Worm (Caenorhabditis elegans) whole organism, young adult: ENCODE results near the gene Y77E11A.23.

Experiments used
- ama-1 ChIP-seq, 3 experiments: fragments of 150-350 bp in 1 of 3; sonication (generic microtip) in 2 of 3; optimal IDR thresholded peaks; 2 replicates each; lab custom pipeline; 2014 to 2018; ENCODE audit warnings: missing biosample characterization in 2 of 3, missing genetic modification characterization in 2 of 3, missing genetic modification reagents in 2 of 3
- bed-2 ChIP-seq: fragments of 200-800 bp; sonication (Bioruptor generic); IDR thresholded peaks from 2 replicates; pipeline ENCODE4 v1.3.6; 2022; ENCODE audit warnings: missing genetic modification reagents, missing genetic modification characterization, missing compliant biosample characterization
- ets-4 ChIP-seq: fragments of 200-800 bp; sonication (Bioruptor generic); optimal IDR thresholded peaks from 2 replicates; lab custom pipeline; 2018; ENCODE audit warnings: mild to moderate bottlenecking, missing genetic modification characterization, missing compliant biosample characterization
- him-1 ChIP-seq: sonication (generic microtip); optimal IDR thresholded peaks from 2 replicates; lab custom pipeline; 2016; ENCODE audit warnings: missing genotype, missing genetic modification reagents, missing genetic modification characterization, missing compliant biosample characterization
- lin-54 ChIP-seq: fragments of 200-800 bp; sonication (Bioruptor generic); optimal IDR thresholded peaks from 2 replicates; lab custom pipeline; 2018; ENCODE audit warnings: mild to moderate bottlenecking, missing genetic modification characterization, missing compliant biosample characterization
- pha-4 ChIP-seq: fragments of 150-350 bp; sonication (generic microtip); optimal IDR thresholded peaks from 2 replicates; lab custom pipeline; 2014; ENCODE audit warnings: missing biosample characterization, missing genetic modification reagents, missing genetic modification characterization
- repo-1 ChIP-seq: sonication (generic microtip); optimal IDR thresholded peaks from 2 replicates; lab custom pipeline; 2017; ENCODE audit warnings: mild to moderate bottlenecking, missing genetic modification characterization, missing compliant biosample characterization
- snpc-4 ChIP-seq, 5 experiments: fragments of 150-350 bp in 1 of 5; sonication (generic microtip) in 4 of 5; optimal IDR thresholded peaks; 2 replicates each; lab custom pipeline; 2014 to 2018; ENCODE audit warnings: missing genetic modification characterization in 5 of 5, missing biosample characterization in 3 of 5, antibody characterized with exemption in 2 of 5, mild to moderate bottlenecking in 2 of 5, missing compliant biosample characterization in 2 of 5, missing genotype in 2 of 5, moderate library complexity in 2 of 5, missing genetic modification reagents in 1 of 5
- ztf-26 ChIP-seq: sonication (generic microtip); optimal IDR thresholded peaks from 2 replicates; lab custom pipeline; 2017; ENCODE audit warnings: missing genetic modification characterization, missing compliant biosample characterization

ce11 chrIV:1445920-1446319 is 15.8 kb upstream of the Y77E11A.23 start, which contains the start of gene clp-7:
- TF ChIP-seq pha-4 (tag; lab: Kevin White, UChicago) (no peak), ama-1 (optimal IDR thresholded peaks at IDR 0.05; lab: Kevin White, UChicago) (no peak), ama-1 (GFP tag; optimal IDR thresholded peaks at IDR 0.05; lab: Kevin White, UChicago) (no peak), bed-2 (GFP tag; lab: Robert Waterston, UW) (no peak), him-1 (tag; lab: Kevin White, UChicago) (no peak), repo-1 (no peak), snpc-4 (GFP tag; optimal IDR thresholded peaks at IDR 0.05; lab: Kevin White, UChicago) (no peak), snpc-4 (tag; optimal IDR thresholded peaks at IDR 0.05; lab: Kevin White, UChicago) (no peak), lin-54 (no peak), ztf-26 (tag; lab: Kevin White, UChicago) (no peak), ets-4 (GFP tag; lab: Kevin White, UChicago) (no peak)
